Fruit fly (Drosophila melanogaster): ENCODE results near the gene CG32024.

The CG32024 gene

dm6 chr3L:8841757-8842156, 34.4 kb downstream of the CG32024 start:
- TF ChIP-seq noc (tag; optimal IDR thresholded peaks at IDR 0.05): peak; percentile 15

- TF ChIP-seq noc (tag; optimal IDR thresholded peaks at IDR 0.05): no peak
Measured at dm6 chr3L:8842359-8842758, 35.0 kb downstream of the CG32024 start.

- TF ChIP-seq noc (tag; optimal IDR thresholded peaks at IDR 0.05): no peak
Measured at dm6 chr3L:8849817-8850216, 42.4 kb downstream of the CG32024 start.

dm6 chr3L:8850784-8851704, 43.6 kb downstream of the CG32024 start:
- TF ChIP-seq noc (tag; optimal IDR thresholded peaks at IDR 0.05): no peak

- no peak for TF ChIP-seq noc (tag; optimal IDR thresholded peaks at IDR 0.05)
Measured at dm6 chr3L:8851950-8852349, 44.5 kb downstream of the CG32024 start.

- TF ChIP-seq noc (tag; optimal IDR thresholded peaks at IDR 0.05): no peak
Measured at dm6 chr3L:8852907-8853306, 45.5 kb downstream of the CG32024 start.

- TF ChIP-seq noc (tag; optimal IDR thresholded peaks at IDR 0.05): no peak
Measured at dm6 chr3L:8853382-8853781, 46.0 kb downstream of the CG32024 start.

dm6 chr3L:8855262-8855661, 47.9 kb downstream of the CG32024 start:
- no peak for TF ChIP-seq noc (tag; optimal IDR thresholded peaks at IDR 0.05)

- TF ChIP-seq noc (tag; optimal IDR thresholded peaks at IDR 0.05): no peak
Measured at dm6 chr3L:8856875-8857274, 49.5 kb downstream of the CG32024 start.

- TF ChIP-seq noc (tag; optimal IDR thresholded peaks at IDR 0.05): no peak
Measured at dm6 chr3L:8857648-8858362, 50.4 kb downstream of the CG32024 start.
